Fruit fly (Drosophila melanogaster) whole organism, pupa: ENCODE data around the gene Osi22.

Experiments used
- CG14655 ChIP-seq: fragments of 200-800 bp; sonication (Bioruptor generic); optimal IDR thresholded peaks from 3 replicates; lab custom pipeline; 2017; ENCODE audit warnings: mild to moderate bottlenecking, missing biosample characterization, missing genetic modification reagents, missing genetic modification characterization
- CG17806 ChIP-seq: fragments of 200-800 bp; sonication (Bioruptor generic); optimal IDR thresholded peaks from 2 replicates; lab custom pipeline; 2018; ENCODE audit warnings: missing biosample characterization, mild to moderate bottlenecking, missing genetic modification characterization, moderate library complexity
- CG32121 ChIP-seq: fragments of 200-800 bp; sonication (Bioruptor generic); IDR thresholded peaks from 2 replicates; pipeline ENCODE4 v1.3.6; 2022; ENCODE audit warnings: missing biosample characterization, missing genetic modification characterization
- CG34367 ChIP-seq: fragments of 200-800 bp; sonication (Bioruptor generic); optimal IDR thresholded peaks from 2 replicates; lab custom pipeline; 2018; ENCODE audit warnings: missing biosample characterization, mild to moderate bottlenecking, missing genetic modification characterization
- CG4496 ChIP-seq: fragments of 200-800 bp; sonication (Bioruptor generic); IDR thresholded peaks from 3 replicates; pipeline ENCODE4 v1.3.6; 2022; ENCODE audit warnings: missing biosample characterization, missing genetic modification characterization
- CG8159 ChIP-seq: fragments of 200-800 bp; sonication (Bioruptor generic); optimal IDR thresholded peaks from 3 replicates; lab custom pipeline; 2018; ENCODE audit warnings: missing biosample characterization, mild to moderate bottlenecking, missing genetic modification characterization, moderate library complexity
- CG8301 ChIP-seq: fragments of 200-800 bp; sonication (Bioruptor generic); optimal IDR thresholded peaks from 2 replicates; lab custom pipeline; 2018; ENCODE audit warnings: missing biosample characterization, mild to moderate bottlenecking, missing genetic modification characterization
- CG9948 ChIP-seq: fragments of 200-800 bp; sonication (Bioruptor generic); optimal IDR thresholded peaks from 2 replicates; lab custom pipeline; 2018; ENCODE audit warnings: missing biosample characterization, mild to moderate bottlenecking, missing genetic modification characterization, moderate library complexity
- Pif1B ChIP-seq: fragments of 200-800 bp; sonication (Bioruptor generic); optimal IDR thresholded peaks from 3 replicates; lab custom pipeline; 2016; ENCODE audit warnings: missing biosample characterization, missing genetic modification characterization
- Snoo ChIP-seq: fragments of 200-800 bp; sonication (Bioruptor generic); optimal IDR thresholded peaks from 3 replicates; lab custom pipeline; 2017; ENCODE audit warnings: missing biosample characterization, mild to moderate bottlenecking, missing genetic modification characterization, inconsistent platforms
- fd96Ca ChIP-seq: fragments of 200-800 bp; sonication (Bioruptor generic); IDR thresholded peaks from 3 replicates; pipeline ENCODE4 v1.3.6; 2022; ENCODE audit warnings: missing biosample characterization, missing genetic modification characterization
- gl ChIP-seq: fragments of 200-800 bp; sonication (Bioruptor generic); optimal IDR thresholded peaks from 2 replicates; lab custom pipeline; 2018; ENCODE audit warnings: missing biosample characterization, mild to moderate bottlenecking, missing genetic modification characterization
- rn ChIP-seq: fragments of 200-800 bp; sonication (Bioruptor generic); IDR thresholded peaks from 2 replicates; pipeline ENCODE4 v1.3.6; 2022; ENCODE audit warnings: missing biosample characterization, missing genetic modification characterization

DNA sequence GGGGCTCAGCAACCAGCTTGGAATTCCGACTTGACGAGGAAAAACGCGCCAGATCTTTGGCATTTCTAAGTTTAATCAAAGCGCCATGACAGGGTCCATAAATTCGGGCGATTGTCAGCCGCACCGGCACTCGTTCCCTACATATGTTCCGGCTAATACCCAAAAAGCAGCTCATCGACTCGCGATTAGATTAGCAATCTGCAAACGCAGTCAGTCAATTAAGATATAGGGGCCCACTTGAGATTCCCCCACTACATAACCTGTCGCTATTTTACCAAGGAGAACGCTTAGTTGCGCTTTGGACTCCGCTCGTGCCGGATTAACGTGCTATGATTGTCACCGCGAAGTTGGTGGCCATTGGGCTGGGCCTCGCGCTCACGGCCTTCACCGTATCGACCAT lies 4.0 kb downstream of the Osi22 start, which contains the start of gene CG8773:
- TF ChIP-seq CG8301 (tag; lab: Kevin White, UChicago) (no peak), CG17806 (tag; lab: Kevin White, UChicago) (no peak), CG9948 (tag; lab: Kevin White, UChicago) (no peak), CG14655 (GFP tag; lab: Kevin White, UChicago) (no peak), CG34367 (tag; lab: Kevin White, UChicago) (no peak), fd96Ca (GFP tag; lab: Robert Waterston, UW) (no peak), CG32121 (GFP tag; lab: Robert Waterston, UW) (no peak), Snoo (no peak), CG4496 (no peak), rn (GFP tag; lab: Robert Waterston, UW) (no peak), CG8159 (tag; lab: Kevin White, UChicago) (no peak), gl (tag; lab: Kevin White, UChicago) (no peak), Pif1B (GFP tag; lab: Kevin White, UChicago) (no peak)
